Fruit fly (Drosophila melanogaster) whole organism, embryonic: ENCODE data around the gene CG4278.

Experiments used
- Adf1 ChIP-seq: fragments of 200-800 bp; sonication (Bioruptor generic); IDR thresholded peaks from 2 replicates; pipeline ENCODE4 v1.3.6; 2022; ENCODE audit warnings: missing biosample characterization, missing genetic modification characterization
- Aef1 ChIP-seq: fragments of 200-800 bp; sonication (Bioruptor generic); IDR thresholded peaks from 3 replicates; pipeline ENCODE4 v1.3.6; 2022; ENCODE audit warnings: missing biosample characterization, missing genetic modification characterization
- Asciz ChIP-seq: fragments of 200-800 bp; sonication (Bioruptor generic); optimal IDR thresholded peaks from 2 replicates; lab custom pipeline; 2017; ENCODE audit warnings: missing biosample characterization, mild to moderate bottlenecking, missing genetic modification characterization, missing genetic modification reagents
- B-H2 ChIP-seq: fragments of 200-800 bp; sonication (Bioruptor generic); optimal IDR thresholded peaks from 2 replicates; lab custom pipeline; 2018; ENCODE audit warnings: missing biosample characterization, mild to moderate bottlenecking, missing genetic modification characterization
- CG11085 ChIP-seq: fragments of 200-800 bp; sonication (Bioruptor generic); IDR thresholded peaks from 2 replicates; pipeline ENCODE4 v1.3.6; 2022; ENCODE audit warnings: missing biosample characterization, missing genetic modification characterization
- CG12155 ChIP-seq: fragments of 200-800 bp; sonication (Bioruptor generic); optimal IDR thresholded peaks from 3 replicates; lab custom pipeline; 2016; ENCODE audit warnings: missing biosample characterization, missing genetic modification characterization
- CG15073 ChIP-seq: fragments of 200-800 bp; sonication (Bioruptor generic); optimal IDR thresholded peaks from 2 replicates; lab custom pipeline; 2016; ENCODE audit warnings: missing biosample characterization, missing genetic modification characterization
- CG15479 ChIP-seq: fragments of 200-800 bp; sonication (Bioruptor generic); optimal IDR thresholded peaks from 3 replicates; lab custom pipeline; 2019; ENCODE audit warnings: missing biosample characterization, mild to moderate bottlenecking, missing genetic modification characterization, moderate library complexity
- CG17361 ChIP-seq: fragments of 200-800 bp; sonication (Bioruptor generic); IDR thresholded peaks from 3 replicates; pipeline ENCODE4 v1.3.6; 2022; ENCODE audit warnings: missing biosample characterization, missing genetic modification characterization
- CG2199 ChIP-seq: fragments of 200-800 bp; sonication (Bioruptor generic); IDR thresholded peaks from 3 replicates; pipeline ENCODE4 v1.3.6; 2022; ENCODE audit warnings: missing biosample characterization, missing genetic modification characterization
- CG2678 ChIP-seq: fragments of 200-800 bp; sonication (Bioruptor generic); optimal IDR thresholded peaks from 3 replicates; lab custom pipeline; 2019; ENCODE audit warnings: missing biosample characterization, mild to moderate bottlenecking, missing genetic modification characterization, moderate library complexity
- CG3847 ChIP-seq: fragments of 200-800 bp; sonication (Bioruptor generic); IDR thresholded peaks from 2 replicates; pipeline ENCODE4 v1.3.6; 2022; ENCODE audit warnings: missing biosample characterization, missing genetic modification characterization
- CG42726 ChIP-seq: fragments of 200-800 bp; sonication (Bioruptor generic); IDR thresholded peaks from 2 replicates; pipeline ENCODE4 v1.3.6; 2022; ENCODE audit warnings: missing biosample characterization, missing genetic modification characterization; ENCODE audit not compliant: partially characterized antibody
- CG5953 ChIP-seq: fragments of 200-800 bp; sonication (Bioruptor generic); IDR thresholded peaks from 2 replicates; pipeline ENCODE4 v1.3.6; 2022; ENCODE audit warnings: missing biosample characterization, missing genetic modification characterization
- CG7839 ChIP-seq: fragments of 200-800 bp; sonication (Bioruptor generic); optimal IDR thresholded peaks from 3 replicates; lab custom pipeline; 2018; ENCODE audit warnings: missing biosample characterization, mild to moderate bottlenecking, missing genetic modification characterization, moderate library complexity
- Chrac-16 ChIP-seq: fragments of 200-800 bp; sonication (Bioruptor generic); optimal IDR thresholded peaks from 3 replicates; lab custom pipeline; 2016; ENCODE audit warnings: missing biosample characterization, missing genetic modification characterization
- Dbx ChIP-seq: fragments of 200-800 bp; sonication (Bioruptor generic); IDR thresholded peaks from 3 replicates; pipeline ENCODE4 v1.3.6; 2022; ENCODE audit warnings: missing biosample characterization, missing genetic modification characterization
- ERR ChIP-seq: fragments of 200-800 bp; sonication (Bioruptor generic); optimal IDR thresholded peaks from 2 replicates; lab custom pipeline; 2016; ENCODE audit warnings: missing biosample characterization, missing genetic modification characterization
- Ets97D ChIP-seq: fragments of 200-800 bp; sonication (Bioruptor generic); optimal IDR thresholded peaks from 3 replicates; lab custom pipeline; 2016; ENCODE audit warnings: missing biosample characterization, missing genetic modification characterization
- GATAe ChIP-seq: fragments of 200-800 bp; sonication (Bioruptor generic); conservative IDR thresholded peaks from 2 replicates; pipeline ENCODE4 v1.3.6; 2022; ENCODE audit warnings: missing biosample characterization, missing genetic modification characterization
- H15 ChIP-seq: fragments of 200-800 bp; sonication (Bioruptor generic); IDR thresholded peaks from 3 replicates; pipeline ENCODE4 v1.3.6; 2022; ENCODE audit warnings: missing biosample characterization, missing genetic modification characterization
- Hr3 ChIP-seq: fragments of 200-800 bp; sonication (Bioruptor generic); optimal IDR thresholded peaks from 3 replicates; lab custom pipeline; 2016; ENCODE audit warnings: missing biosample characterization, missing genetic modification characterization
- Hr39 ChIP-seq: fragments of >200 bp; optimal IDR thresholded peaks from 2 replicates; lab custom pipeline; 2017
- Hr78 ChIP-seq, 2 experiments: fragments of 200-800 bp in 1 of 2; fragments of >200 bp in 1 of 2; sonication (Bioruptor generic) in 1 of 2; optimal IDR thresholded peaks; 2 replicates each; lab custom pipeline; 2017 to 2019; ENCODE audit warnings: missing biosample characterization in 2 of 2, missing genetic modification characterization in 2 of 2, mild to moderate bottlenecking in 1 of 2, moderate library complexity in 1 of 2
- NFAT ChIP-seq: fragments of 200-800 bp; sonication (Bioruptor generic); IDR thresholded peaks from 2 replicates; pipeline ENCODE4 v1.3.6; 2022; ENCODE audit warnings: missing biosample characterization, missing genetic modification characterization
- Nf-YA ChIP-seq: fragments of 200-800 bp; sonication (Bioruptor generic); IDR thresholded peaks from 2 replicates; pipeline ENCODE4 v1.3.6; 2022; ENCODE audit warnings: missing biosample characterization, missing genetic modification characterization
- Nf-YC ChIP-seq: fragments of 200-800 bp; optimal IDR thresholded peaks from 3 replicates; lab custom pipeline; 2019; ENCODE audit warnings: missing biosample characterization, mild to moderate bottlenecking, missing genetic modification characterization, moderate library complexity
- Oli ChIP-seq: fragments of 200-800 bp; sonication (Bioruptor generic); optimal IDR thresholded peaks from 2 replicates; lab custom pipeline; 2018; ENCODE audit warnings: missing biosample characterization, mild to moderate bottlenecking, missing genetic modification characterization, moderate library complexity
- Rfx ChIP-seq: fragments of 200-800 bp; sonication (Bioruptor generic); IDR thresholded peaks from 2 replicates; pipeline ENCODE4 v1.3.6; 2022; ENCODE audit warnings: missing biosample characterization, missing genetic modification characterization
- Rx ChIP-seq: fragments of 200-800 bp; sonication (Bioruptor generic); IDR thresholded peaks from 2 replicates; pipeline ENCODE4 v1.3.6; 2022; ENCODE audit warnings: missing biosample characterization, missing genetic modification characterization
- bsh ChIP-seq, 2 experiments: fragments of 200-800 bp; sonication (Bioruptor generic); optimal IDR thresholded peaks; 2 replicates each; lab custom pipeline; 2017 to 2018; ENCODE audit warnings: mild to moderate bottlenecking in 2 of 2, missing biosample characterization in 2 of 2, missing genetic modification characterization in 2 of 2, moderate library complexity in 1 of 2
- dati ChIP-seq: fragments of 200-800 bp; sonication (Bioruptor generic); IDR thresholded peaks from 2 replicates; pipeline ENCODE4 v1.3.6; 2022; ENCODE audit warnings: missing biosample characterization, missing genetic modification characterization
- eve ChIP-seq, 2 experiments: fragments of >200 bp; optimal IDR thresholded peaks; 2 replicates each; lab custom pipeline; 2017; ENCODE audit warnings: missing biosample characterization in 2 of 2, missing genetic modification characterization in 2 of 2
- fru ChIP-seq: fragments of >200 bp; optimal IDR thresholded peaks from 2 replicates; lab custom pipeline; 2017
- grau ChIP-seq: fragments of 200-800 bp; optimal IDR thresholded peaks from 3 replicates; lab custom pipeline; 2019; ENCODE audit warnings: missing biosample characterization, mild to moderate bottlenecking, missing genetic modification characterization, moderate library complexity
- grn ChIP-seq: fragments of 200-800 bp; sonication (Bioruptor generic); optimal IDR thresholded peaks from 3 replicates; lab custom pipeline; 2017; ENCODE audit warnings: missing biosample characterization, missing genetic modification characterization
- gro ChIP-seq: fragments of 200-800 bp; sonication (Bioruptor generic); optimal IDR thresholded peaks from 2 replicates; lab custom pipeline; 2016; ENCODE audit warnings: missing biosample characterization, missing genetic modification characterization
- jumu ChIP-seq: fragments of 200-800 bp; sonication (Bioruptor generic); optimal IDR thresholded peaks from 3 replicates; lab custom pipeline; 2016; ENCODE audit warnings: missing biosample characterization, missing genetic modification characterization
- lab ChIP-seq: fragments of 200-800 bp; sonication (Bioruptor generic); optimal IDR thresholded peaks from 3 replicates; lab custom pipeline; 2017; ENCODE audit warnings: missing biosample characterization, missing genetic modification characterization, mild to moderate bottlenecking, moderate library complexity, missing genetic modification reagents
- nmo ChIP-seq: fragments of 200-800 bp; sonication (Bioruptor generic); optimal IDR thresholded peaks from 2 replicates; lab custom pipeline; 2018; ENCODE audit warnings: missing biosample characterization, mild to moderate bottlenecking, missing genetic modification characterization, moderate library complexity
- pan ChIP-seq, 4 experiments: fragments of >200 bp in 3 of 4; fragments of 200-800 bp in 1 of 4; sonication (Bioruptor generic) in 1 of 4; optimal IDR thresholded peaks in 3 of 4; IDR thresholded peaks in 1 of 4; 2 replicates each; pipeline versions ENCODE4 v1.3.6 to Lab custom; 2017 to 2022; ENCODE audit warnings: missing biosample characterization in 2 of 4, missing genetic modification characterization in 2 of 4, mixed read lengths in 1 of 4
- pho ChIP-seq: fragments of 200-800 bp; sonication (Bioruptor generic); optimal IDR thresholded peaks from 2 replicates; lab custom pipeline; 2016; ENCODE audit warnings: missing biosample characterization, missing genetic modification characterization
- pnt ChIP-seq: fragments of 200-800 bp; sonication (Bioruptor generic); optimal IDR thresholded peaks from 3 replicates; lab custom pipeline; 2016; ENCODE audit warnings: missing biosample characterization, missing genetic modification characterization
- prd ChIP-seq, 3 experiments: fragments of >200 bp in 2 of 3; fragments of 200-800 bp in 1 of 3; sonication (Bioruptor generic) in 1 of 3; optimal IDR thresholded peaks in 2 of 3; IDR thresholded peaks in 1 of 3; 2 replicates in 2 of 3; 3 replicates in 1 of 3; pipeline versions ENCODE4 v1.3.6 to Lab custom; 2017 to 2022; ENCODE audit warnings: missing biosample characterization in 1 of 3, missing genetic modification characterization in 1 of 3
- sqz ChIP-seq: fragments of 200-800 bp; sonication (Bioruptor generic); optimal IDR thresholded peaks from 3 replicates; lab custom pipeline; 2018; ENCODE audit warnings: missing biosample characterization, mild to moderate bottlenecking, missing genetic modification characterization
- stwl ChIP-seq: fragments of 200-800 bp; sonication (Bioruptor generic); optimal IDR thresholded peaks from 3 replicates; lab custom pipeline; 2018; ENCODE audit warnings: missing biosample characterization, mild to moderate bottlenecking, missing genetic modification characterization, moderate library complexity
- unpg ChIP-seq: fragments of 200-800 bp; sonication (Bioruptor generic); optimal IDR thresholded peaks from 3 replicates; lab custom pipeline; 2018; ENCODE audit warnings: missing biosample characterization, mild to moderate bottlenecking, missing genetic modification characterization, moderate library complexity
- vvl ChIP-seq: fragments of 200-800 bp; sonication (Bioruptor generic); IDR thresholded peaks from 2 replicates; pipeline ENCODE4 v1.3.6; 2022; ENCODE audit warnings: missing biosample characterization, missing genetic modification characterization
- zfh2 ChIP-seq: fragments of 200-800 bp; sonication (Bioruptor generic); optimal IDR thresholded peaks from 2 replicates; lab custom pipeline; 2016; ENCODE audit warnings: missing biosample characterization, missing genetic modification characterization

CG4278 gene

DNA sequence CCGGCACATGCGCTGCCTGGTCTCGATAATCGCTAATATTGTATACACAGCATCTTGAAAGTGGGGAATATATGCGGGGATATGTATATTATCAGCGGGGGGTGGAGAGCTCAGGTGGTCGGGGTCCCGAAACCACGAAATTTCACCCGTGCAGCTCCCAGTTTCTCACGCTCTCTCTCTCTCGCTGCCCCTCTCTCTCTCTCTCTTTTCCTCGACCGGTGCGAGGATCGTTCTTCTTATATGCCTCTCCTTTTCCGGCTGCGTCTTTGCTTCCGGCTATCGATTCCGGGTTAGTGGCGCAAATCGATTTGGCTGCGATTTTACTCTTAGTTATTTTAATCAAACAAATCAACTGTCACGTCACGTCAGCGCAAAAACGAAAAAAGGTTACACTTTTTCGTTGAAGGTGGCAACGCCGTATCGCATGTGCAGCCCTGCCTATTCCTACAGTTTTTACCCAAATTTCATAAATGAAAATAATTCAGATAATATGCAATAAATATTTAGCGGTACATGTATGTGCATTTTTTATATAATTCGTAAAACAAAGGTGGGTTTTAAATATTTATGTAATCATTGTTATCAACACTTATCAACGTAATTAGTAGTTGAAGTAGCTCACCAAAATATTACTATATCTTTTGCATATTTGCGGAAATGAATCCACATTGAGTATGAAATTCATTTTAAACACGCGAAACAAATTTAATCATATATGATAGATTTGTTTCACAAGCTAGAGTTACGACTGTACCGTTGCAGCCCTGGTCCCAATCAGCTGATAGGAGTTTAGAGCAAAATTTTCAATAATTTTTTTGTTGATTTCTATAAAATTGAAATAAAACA is 27.2 kb upstream of the CG4278 start, which contains the start of the genes heix and CG17328 (continued):
- TF ChIP-seq ERR (no peak), CG7839 (peak; percentile 78), NFAT (GFP tag; lab: Robert Waterston, UW) (peak; percentile 84), Hr39 (lab: Kevin White, UChicago) (no peak), Hr3 (peak; percentile 73), fru (lab: Kevin White, UChicago) (no peak), Oli (tag; lab: Kevin White, UChicago) (no peak), Hr78 (GFP tag; optimal IDR thresholded peaks at IDR 0.05; lab: Kevin White, UChicago) (no peak), Nf-YA (no peak), gro (peak; percentile 31), dati (GFP tag; lab: Robert Waterston, UW) (no peak), CG17361 (peak; percentile 88), CG5953 (GFP tag; lab: Robert Waterston, UW) (peak; percentile 43; the same call in 1 of the 2 replicates), lab (no peak), nmo (peak; percentile 81), pnt (GFP tag; lab: Kevin White, UChicago) (peak; percentile 59), sqz (GFP tag; lab: Kevin White, UChicago) (no peak), prd (optimal IDR thresholded peaks at IDR 0.05; lab: Kevin White, UChicago) (no peak), prd (GFP tag; IDR thresholded peaks at IDR 0.05; lab: Robert Waterston, UW) (peak; percentile 76)

DNA sequence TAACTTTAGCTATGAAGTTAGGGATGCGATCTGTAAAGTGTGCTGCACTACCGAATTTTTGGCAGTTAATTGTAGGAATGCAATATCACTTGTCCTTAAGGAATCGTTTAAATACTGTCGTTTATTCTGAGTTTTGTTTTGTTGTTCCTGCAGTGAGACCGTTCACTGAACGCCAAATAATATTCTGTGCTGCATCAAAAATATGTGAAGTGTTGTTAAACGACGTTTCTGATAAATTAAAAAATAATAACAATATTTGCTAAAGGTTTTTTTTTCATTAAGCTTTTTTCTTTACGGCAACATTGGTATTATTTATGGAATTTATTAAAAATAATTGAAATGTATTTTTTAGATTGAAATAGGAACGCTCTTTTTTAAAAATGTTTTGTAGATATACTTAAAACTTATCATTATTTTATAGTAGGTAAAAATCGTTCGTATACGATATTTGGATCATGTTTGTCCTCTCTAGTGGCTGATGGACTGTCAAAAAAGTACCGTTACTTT is 24.0 kb upstream of the CG4278 start, which contains the start of gene GMF:
TSS of gene GMF (minus strand) at position 182 of the 507 bp plus-strand sequence.
- TF ChIP-seq GATAe (no peak), vvl (peak; percentile 49; the same call in 1 of the 2 replicates), unpg (GFP tag; lab: Kevin White, UChicago) (peak; percentile 40), Chrac-16 (GFP tag; lab: Kevin White, UChicago) (peak; percentile 42), jumu (GFP tag; lab: Kevin White, UChicago) (no peak), CG3847 (no peak), eve (GFP tag; optimal IDR thresholded peaks at IDR 0.05; lab: Kevin White, UChicago) (no peak), CG42726 (no peak), bsh (GFP tag; optimal IDR thresholded peaks at IDR 0.05; lab: Kevin White, UChicago) (peak in 1 of 2 experiments; percentile 40), pho (peak; percentile 12), zfh2 (GFP tag; lab: Kevin White, UChicago) (peak; percentile 23), Ets97D (GFP tag; lab: Kevin White, UChicago) (peak; percentile 45), Rx (GFP tag; lab: Robert Waterston, UW) (no peak), Dbx (GFP tag; lab: Robert Waterston, UW) (0 out of 3 replicates have a peak, but pooled peaks have one; percentile 11), pan (optimal IDR thresholded peaks at IDR 0.05; lab: Kevin White, UChicago) (no peak), pan (GFP tag; optimal IDR thresholded peaks at IDR 0.05 in 1 of 2, IDR thresholded peaks at IDR 0.05 in 1 of 2) (peak in 1 of 2 experiments; percentile 27), grn (peak; percentile 50), CG12155 (peak; percentile 20), stwl (tag; lab: Kevin White, UChicago) (peak; percentile 76), Adf1 (peak; percentile 26; the same call in 1 of the 2 replicates), H15 (no peak), CG2199 (no peak), CG15479 (GFP tag; lab: Kevin White, UChicago) (no peak), Asciz (GFP tag; lab: Kevin White, UChicago) (peak; percentile 26), B-H2 (peak; percentile 62), CG11085 (GFP tag; lab: Robert Waterston, UW) (no peak), grau (tag; lab: Kevin White, UChicago) (peak; percentile 43), Nf-YC (peak; percentile 45), CG15073 (GFP tag; lab: Kevin White, UChicago) (no peak), Rfx (GFP tag; lab: Robert Waterston, UW) (peak; percentile 52), CG2678 (tag; lab: Kevin White, UChicago) (peak; percentile 69), Aef1 (GFP tag; lab: Robert Waterston, UW) (no peak)
